Fruit fly (Drosophila melanogaster) whole organism: Measurements from ENCODE around the gene TotM.

Experiments
- Dll ChIP-seq: fragments of >200 bp; optimal IDR thresholded peaks from 2 replicates; lab custom pipeline; 2017
- EcR ChIP-seq, 2 experiments: fragments of >200 bp; optimal IDR thresholded peaks; 2 replicates each; lab custom pipeline; 2017; ENCODE audit warnings: missing biosample characterization in 2 of 2, missing genetic modification characterization in 2 of 2, missing genetic modification reagents in 2 of 2
- pan ChIP-seq: fragments of >200 bp; optimal IDR thresholded peaks from 2 replicates; lab custom pipeline; 2017
- psq ChIP-seq: fragments of >200 bp; optimal IDR thresholded peaks from 2 replicates; lab custom pipeline; 2017
- usp ChIP-seq: fragments of >200 bp; optimal IDR thresholded peaks from 2 replicates; lab custom pipeline; 2017; ENCODE audit warnings: missing biosample characterization, missing genetic modification characterization, mixed read lengths

DNA sequence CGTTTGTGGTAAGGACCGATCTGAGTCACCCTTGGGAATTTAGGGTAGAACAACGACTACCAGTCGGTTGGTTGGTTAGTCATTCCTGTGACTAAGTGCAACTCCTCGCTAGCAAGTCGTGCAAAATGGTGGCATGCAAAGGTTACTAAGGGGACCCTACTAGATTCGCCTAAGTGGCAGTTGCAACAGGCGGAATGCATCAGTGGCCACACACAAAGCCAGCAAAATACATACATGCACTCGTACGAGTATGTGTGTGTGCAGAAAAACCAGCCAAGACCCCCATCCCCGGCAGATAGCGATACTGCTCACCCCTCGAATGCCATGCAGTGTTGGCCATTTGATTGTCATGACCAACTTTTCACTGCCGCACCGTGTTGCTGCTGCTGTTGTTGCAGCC lies 44.8 kb upstream of the TotM start:
- TF ChIP-seq psq (lab: Kevin White, UChicago) (no peak), pan (lab: Kevin White, UChicago) (no peak), usp (GFP tag; lab: Kevin White, UChicago) (no peak), Dll (lab: Kevin White, UChicago) (no peak), EcR (GFP tag; optimal IDR thresholded peaks at IDR 0.05; lab: Kevin White, UChicago) (no peak)
